Fruit fly (Drosophila melanogaster) whole organism, embryonic: ENCODE measurements around the gene CG17598.

ENCODE experiments used
- BEAF-32 ChIP-seq: fragments of 200-800 bp; sonication (Bioruptor generic); optimal IDR thresholded peaks from 3 replicates; lab custom pipeline; 2017; ENCODE audit warnings: missing biosample characterization, missing genetic modification characterization, mild to moderate bottlenecking, moderate library complexity, missing genetic modification reagents
- Blimp-1 ChIP-seq: fragments of 200-800 bp; sonication (Bioruptor generic); optimal IDR thresholded peaks from 3 replicates; lab custom pipeline; 2018; ENCODE audit warnings: missing biosample characterization, missing genetic modification characterization, mild to moderate bottlenecking, moderate library complexity, missing genetic modification reagents
- C15 ChIP-seq: fragments of 200-800 bp; sonication (Bioruptor generic); IDR thresholded peaks from 3 replicates; pipeline ENCODE4 v1.3.6; 2022; ENCODE audit warnings: missing biosample characterization, missing genetic modification characterization
- CG10267 ChIP-seq: fragments of 200-800 bp; sonication (Bioruptor generic); optimal IDR thresholded peaks from 2 replicates; lab custom pipeline; 2018; ENCODE audit warnings: missing biosample characterization, mild to moderate bottlenecking, missing genetic modification characterization, moderate library complexity
- CG10543 ChIP-seq: fragments of 200-800 bp; sonication (Bioruptor generic); optimal IDR thresholded peaks from 3 replicates; lab custom pipeline; 2017; ENCODE audit warnings: missing biosample characterization, mild to moderate bottlenecking, missing genetic modification characterization, moderate library complexity
- CG11696 ChIP-seq: fragments of 200-800 bp; sonication (Bioruptor generic); IDR thresholded peaks from 2 replicates; pipeline ENCODE4 v1.3.6; 2022; ENCODE audit warnings: missing biosample characterization, missing genetic modification characterization
- CG1233 ChIP-seq: fragments of 200-800 bp; sonication (Bioruptor generic); optimal IDR thresholded peaks from 4 replicates; lab custom pipeline; 2018; ENCODE audit warnings: missing biosample characterization, mild to moderate bottlenecking, missing genetic modification characterization
- CG12391 ChIP-seq: fragments of 200-800 bp; sonication (Bioruptor generic); optimal IDR thresholded peaks from 3 replicates; lab custom pipeline; 2018; ENCODE audit warnings: missing biosample characterization, mild to moderate bottlenecking, missing genetic modification characterization, moderate library complexity
- CG13894 ChIP-seq: fragments of 200-800 bp; sonication (Bioruptor generic); optimal IDR thresholded peaks from 3 replicates; lab custom pipeline; 2018; ENCODE audit warnings: missing biosample characterization, mild to moderate bottlenecking, missing genetic modification characterization, moderate library complexity
- CG1529 ChIP-seq: fragments of 200-800 bp; sonication (Bioruptor generic); optimal IDR thresholded peaks from 3 replicates; lab custom pipeline; 2018; ENCODE audit warnings: missing biosample characterization, missing genetic modification characterization
- CG17328 ChIP-seq: fragments of 200-800 bp; sonication (Bioruptor generic); IDR thresholded peaks from 2 replicates; pipeline ENCODE4 v1.3.6; 2022; ENCODE audit warnings: missing biosample characterization, missing genetic modification characterization
- CG18262 ChIP-seq: fragments of 200-800 bp; optimal IDR thresholded peaks from 3 replicates; lab custom pipeline; 2019; ENCODE audit warnings: missing biosample characterization, mild to moderate bottlenecking, missing genetic modification characterization, moderate library complexity
- CG31365 ChIP-seq: fragments of 200-800 bp; sonication (Bioruptor generic); optimal IDR thresholded peaks from 2 replicates; lab custom pipeline; 2018; ENCODE audit warnings: missing biosample characterization, mild to moderate bottlenecking, missing genetic modification characterization
- CG34376 ChIP-seq: fragments of 200-800 bp; sonication (Bioruptor generic); optimal IDR thresholded peaks from 2 replicates; lab custom pipeline; 2018; ENCODE audit warnings: missing biosample characterization, mild to moderate bottlenecking, missing genetic modification characterization
- CG4707 ChIP-seq: fragments of 200-800 bp; sonication (Bioruptor generic); optimal IDR thresholded peaks from 2 replicates; lab custom pipeline; 2018; ENCODE audit warnings: missing biosample characterization, mild to moderate bottlenecking, missing genetic modification characterization, moderate library complexity
- CG4730 ChIP-seq: fragments of 200-800 bp; sonication (Bioruptor generic); IDR thresholded peaks from 2 replicates; pipeline ENCODE4 v1.3.6; 2022; ENCODE audit warnings: missing biosample characterization, missing genetic modification characterization
- CG6175 ChIP-seq: fragments of 200-800 bp; sonication (Bioruptor generic); IDR thresholded peaks from 3 replicates; pipeline ENCODE4 v1.3.6; 2022; ENCODE audit warnings: missing biosample characterization, missing genetic modification characterization
- CG6654 ChIP-seq: fragments of 200-800 bp; sonication (Bioruptor generic); optimal IDR thresholded peaks from 2 replicates; lab custom pipeline; 2017; ENCODE audit warnings: missing biosample characterization, mild to moderate bottlenecking, missing genetic modification characterization
- CG7839 ChIP-seq: fragments of 200-800 bp; sonication (Bioruptor generic); optimal IDR thresholded peaks from 3 replicates; lab custom pipeline; 2018; ENCODE audit warnings: missing biosample characterization, mild to moderate bottlenecking, missing genetic modification characterization, moderate library complexity
- CHES-1-like ChIP-seq: fragments of 200-800 bp; sonication (Bioruptor generic); optimal IDR thresholded peaks from 2 replicates; lab custom pipeline; 2016; ENCODE audit warnings: missing biosample characterization, missing genetic modification characterization
- Camta ChIP-seq: fragments of 200-800 bp; sonication (Bioruptor generic); optimal IDR thresholded peaks from 2 replicates; lab custom pipeline; 2016; ENCODE audit warnings: missing biosample characterization, missing genetic modification characterization
- Dip3 ChIP-seq: fragments of 200-800 bp; sonication (Bioruptor generic); optimal IDR thresholded peaks from 3 replicates; lab custom pipeline; 2016; ENCODE audit warnings: missing biosample characterization, missing genetic modification characterization
- ERR ChIP-seq: fragments of 200-800 bp; sonication (Bioruptor generic); optimal IDR thresholded peaks from 2 replicates; lab custom pipeline; 2016; ENCODE audit warnings: missing biosample characterization, missing genetic modification characterization
- Elba2 ChIP-seq: fragments of 200-800 bp; sonication (Bioruptor generic); optimal IDR thresholded peaks from 3 replicates; lab custom pipeline; 2016; ENCODE audit warnings: missing biosample characterization, missing genetic modification characterization
- Gsc ChIP-seq: fragments of 200-800 bp; sonication (Bioruptor generic); IDR thresholded peaks from 2 replicates; pipeline ENCODE4 v1.3.6; 2022; ENCODE audit warnings: missing biosample characterization, missing genetic modification characterization
- H2.0 ChIP-seq: fragments of 200-800 bp; sonication (Bioruptor generic); IDR thresholded peaks from 2 replicates; pipeline ENCODE4 v1.3.6; 2022; ENCODE audit warnings: missing biosample characterization, missing genetic modification characterization
- HmgZ ChIP-seq: fragments of 200-800 bp; sonication (Bioruptor generic); optimal IDR thresholded peaks from 2 replicates; lab custom pipeline; 2018; ENCODE audit warnings: missing biosample characterization, mild to moderate bottlenecking, missing genetic modification characterization
- Hmr ChIP-seq: fragments of 200-800 bp; sonication (Bioruptor generic); optimal IDR thresholded peaks from 3 replicates; lab custom pipeline; 2017; ENCODE audit warnings: mild to moderate bottlenecking, missing biosample characterization, missing genetic modification reagents, missing genetic modification characterization
- Hr3 ChIP-seq: fragments of 200-800 bp; sonication (Bioruptor generic); optimal IDR thresholded peaks from 3 replicates; lab custom pipeline; 2016; ENCODE audit warnings: missing biosample characterization, missing genetic modification characterization
- Lpt ChIP-seq: fragments of >200 bp; optimal IDR thresholded peaks from 2 replicates; lab custom pipeline; 2018; ENCODE audit warnings: missing biosample characterization, missing genetic modification characterization
- MBD-R2 ChIP-seq: fragments of 200-800 bp; sonication (Bioruptor generic); IDR thresholded peaks from 2 replicates; pipeline ENCODE4 v1.3.6; 2022; ENCODE audit warnings: missing biosample characterization, missing genetic modification characterization
- Meics ChIP-seq: fragments of 200-800 bp; sonication (Bioruptor generic); optimal IDR thresholded peaks from 2 replicates; lab custom pipeline; 2017; ENCODE audit warnings: missing biosample characterization, mild to moderate bottlenecking, missing genetic modification characterization
- Mrtf ChIP-seq: fragments of 200-800 bp; sonication (Bioruptor generic); IDR thresholded peaks from 3 replicates; pipeline ENCODE4 v1.3.6; 2022; ENCODE audit warnings: missing biosample characterization, missing genetic modification characterization
- NC2β ChIP-seq: fragments of 200-800 bp; sonication (Bioruptor generic); optimal IDR thresholded peaks from 2 replicates; lab custom pipeline; 2016; ENCODE audit warnings: missing biosample characterization, missing genetic modification characterization
- Opbp ChIP-seq: fragments of 200-800 bp; sonication (Bioruptor generic); IDR thresholded peaks from 3 replicates; pipeline ENCODE4 v1.3.6; 2022; ENCODE audit warnings: missing biosample characterization, missing genetic modification characterization; ENCODE audit not compliant: partially characterized antibody
- Pdp1 ChIP-seq, 2 experiments: fragments of 200-800 bp; sonication (Bioruptor generic); optimal IDR thresholded peaks; 3 replicates each; lab custom pipeline; 2016; ENCODE audit warnings: missing biosample characterization in 2 of 2, missing genetic modification characterization in 2 of 2, mild to moderate bottlenecking in 1 of 2, moderate library complexity in 1 of 2
- bsh ChIP-seq, 2 experiments: fragments of 200-800 bp; sonication (Bioruptor generic); optimal IDR thresholded peaks; 2 replicates each; lab custom pipeline; 2017 to 2018; ENCODE audit warnings: mild to moderate bottlenecking in 2 of 2, missing biosample characterization in 2 of 2, missing genetic modification characterization in 2 of 2, moderate library complexity in 1 of 2
- btn ChIP-seq: fragments of 200-800 bp; sonication (Bioruptor generic); optimal IDR thresholded peaks from 2 replicates; lab custom pipeline; 2016; ENCODE audit warnings: missing biosample characterization, missing genetic modification characterization
- caup ChIP-seq: fragments of 200-800 bp; sonication (Bioruptor generic); optimal IDR thresholded peaks from 3 replicates; lab custom pipeline; 2017; ENCODE audit warnings: missing biosample characterization, mild to moderate bottlenecking, missing genetic modification characterization, moderate library complexity; ENCODE audit not compliant: severe bottlenecking
- gt ChIP-seq: fragments of 200-800 bp; sonication (Bioruptor generic); IDR thresholded peaks from 2 replicates; pipeline ENCODE4 v1.3.6; 2022; ENCODE audit warnings: missing biosample characterization, missing genetic modification characterization
- h ChIP-seq: fragments of >200 bp; optimal IDR thresholded peaks from 2 replicates; lab custom pipeline; 2017
- jumu ChIP-seq: fragments of 200-800 bp; sonication (Bioruptor generic); optimal IDR thresholded peaks from 3 replicates; lab custom pipeline; 2016; ENCODE audit warnings: missing biosample characterization, missing genetic modification characterization
- lab ChIP-seq: fragments of 200-800 bp; sonication (Bioruptor generic); optimal IDR thresholded peaks from 3 replicates; lab custom pipeline; 2017; ENCODE audit warnings: missing biosample characterization, missing genetic modification characterization, mild to moderate bottlenecking, moderate library complexity, missing genetic modification reagents
- lbe ChIP-seq: fragments of 200-800 bp; sonication (Bioruptor generic); optimal IDR thresholded peaks from 2 replicates; lab custom pipeline; 2016; ENCODE audit warnings: missing biosample characterization, mild to moderate bottlenecking, missing genetic modification characterization
- org-1 ChIP-seq: fragments of 200-800 bp; sonication (Bioruptor generic); optimal IDR thresholded peaks from 2 replicates; lab custom pipeline; 2017; ENCODE audit warnings: missing biosample characterization, missing genetic modification characterization
- pfk ChIP-seq: fragments of 200-800 bp; sonication (Bioruptor generic); optimal IDR thresholded peaks from 2 replicates; lab custom pipeline; 2018; ENCODE audit warnings: missing biosample characterization, mild to moderate bottlenecking, missing genetic modification characterization, moderate library complexity
- stc ChIP-seq: fragments of 200-800 bp; sonication (Bioruptor generic); IDR thresholded peaks from 2 replicates; pipeline ENCODE4 v1.3.6; 2022; ENCODE audit warnings: missing biosample characterization, missing genetic modification characterization
- toy ChIP-seq: fragments of 200-800 bp; sonication (Bioruptor generic); IDR thresholded peaks from 2 replicates; pipeline ENCODE4 v1.3.6; 2022; ENCODE audit warnings: missing biosample characterization, missing genetic modification characterization
- vvl ChIP-seq: fragments of 200-800 bp; sonication (Bioruptor generic); IDR thresholded peaks from 2 replicates; pipeline ENCODE4 v1.3.6; 2022; ENCODE audit warnings: missing biosample characterization, missing genetic modification characterization

CG17598 gene

DNA sequence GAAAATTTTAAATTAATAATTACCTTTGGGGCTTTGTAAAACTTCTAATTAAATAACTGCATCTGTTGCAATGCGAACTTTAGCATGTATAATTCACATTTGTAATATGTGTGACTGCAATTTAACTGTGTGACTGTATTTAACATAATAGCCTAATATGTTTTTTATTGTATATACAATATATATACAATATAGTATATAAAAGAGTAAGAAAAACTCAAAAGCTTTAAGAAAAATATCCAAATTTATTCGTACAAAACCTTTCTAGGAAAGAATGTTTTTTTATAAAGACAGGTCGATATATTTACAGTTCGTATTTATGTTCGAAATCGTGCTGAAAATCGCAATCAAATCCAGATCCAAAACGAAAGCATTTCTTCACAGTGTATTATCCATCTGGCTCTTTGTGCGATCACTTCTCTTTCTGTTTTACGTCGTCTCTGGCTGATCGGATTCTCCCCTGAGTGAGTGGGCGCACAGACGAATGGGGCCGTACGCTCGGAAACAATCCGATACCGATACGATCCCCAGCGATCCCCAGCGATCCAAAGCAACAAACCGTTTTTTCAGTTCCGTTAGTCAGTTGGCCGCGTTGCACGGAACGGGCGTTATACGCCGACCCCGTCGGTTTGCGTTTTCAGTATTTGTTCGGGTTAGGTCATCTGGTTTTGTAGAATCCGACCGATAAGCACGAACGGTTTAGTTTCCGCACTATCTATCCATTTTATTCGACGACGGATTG lies 49.0 kb downstream of the CG17598 start (continued):
- no peak for TF ChIP-seq CG4707 (GFP tag; lab: Kevin White, UChicago)
- peak; percentile 17 for TF ChIP-seq caup
- no peak for TF ChIP-seq jumu
- TF ChIP-seq org-1: peak; percentile 49
- no peak for TF ChIP-seq pfk (GFP tag; lab: Kevin White, UChicago)
- peak; percentile 80 for TF ChIP-seq Meics
- TF ChIP-seq stc: no peak
- no peak for TF ChIP-seq NC2β (GFP tag; lab: Kevin White, UChicago)
- no peak for TF ChIP-seq Lpt (GFP tag; lab: Kevin White, UChicago)
- 0 out of 2 replicates have a peak, but pooled peaks have one; percentile 19 for TF ChIP-seq vvl (GFP tag; lab: Robert Waterston, UW)
- peak; percentile 70 for TF ChIP-seq Hr3 (GFP tag; lab: Kevin White, UChicago)
- TF ChIP-seq CG7839 (tag; lab: Kevin White, UChicago): peak; percentile 74
- peak; percentile 17; the same call in 1 of the 2 replicates for TF ChIP-seq MBD-R2
- no peak for TF ChIP-seq HmgZ (tag; lab: Kevin White, UChicago)
- TF ChIP-seq Elba2 (GFP tag; lab: Kevin White, UChicago): no peak
- no peak for TF ChIP-seq gt (GFP tag; lab: Robert Waterston, UW)
- TF ChIP-seq CG31365 (tag; lab: Kevin White, UChicago): no peak
- no peak for TF ChIP-seq CG11696
- TF ChIP-seq CG4730 (GFP tag; lab: Robert Waterston, UW): 0 out of 2 replicates have a peak, but pooled peaks have one; percentile 29
- TF ChIP-seq h: no peak
- TF ChIP-seq Camta (GFP tag; lab: Kevin White, UChicago): no peak
- TF ChIP-seq btn (GFP tag; lab: Kevin White, UChicago): no peak
- no peak for TF ChIP-seq CG13894
- TF ChIP-seq CG1529: no peak
- no peak for TF ChIP-seq Dip3
- no peak for TF ChIP-seq ERR
- TF ChIP-seq bsh (GFP tag; optimal IDR thresholded peaks at IDR 0.05; lab: Kevin White, UChicago): peak in 1 of 2 experiments; percentile 51
- peak; percentile 48 for TF ChIP-seq CG1233
- 0 out of 3 replicates have a peak, but pooled peaks have one; percentile 29 for TF ChIP-seq Mrtf (GFP tag; lab: Robert Waterston, UW)
- peak; percentile 27 for TF ChIP-seq Blimp-1
- peak; percentile 56 for TF ChIP-seq CG10267 (tag; lab: Kevin White, UChicago)
- TF ChIP-seq Gsc (GFP tag; lab: Robert Waterston, UW): no peak
- TF ChIP-seq CG6175 (GFP tag; lab: Robert Waterston, UW): 0 out of 3 replicates have a peak, but pooled peaks have one; percentile 20
- TF ChIP-seq CG34376 (GFP tag; lab: Kevin White, UChicago): peak; percentile 15
- 0 out of 3 replicates have a peak, but pooled peaks have one; percentile 25 for TF ChIP-seq Opbp
- TF ChIP-seq CG17328: no peak
- peak; percentile 63 for TF ChIP-seq Hmr (GFP tag; lab: Kevin White, UChicago)
- TF ChIP-seq H2.0 (GFP tag; lab: Robert Waterston, UW): 0 out of 2 replicates have a peak, but pooled peaks have one; percentile 8
- TF ChIP-seq lbe (GFP tag; lab: Kevin White, UChicago): no peak
- no peak for TF ChIP-seq toy (GFP tag; lab: Robert Waterston, UW)
- TF ChIP-seq CG10543 (GFP tag; lab: Kevin White, UChicago): peak; percentile 45
- TF ChIP-seq BEAF-32: no peak
- TF ChIP-seq CG12391 (tag; lab: Kevin White, UChicago): no peak
- no peak for TF ChIP-seq C15 (GFP tag; lab: Robert Waterston, UW)
- TF ChIP-seq Pdp1 (GFP tag; optimal IDR thresholded peaks at IDR 0.05; lab: Kevin White, UChicago): peak in 1 of 2 experiments; percentile 37
- TF ChIP-seq lab: peak; percentile 47
- no peak for TF ChIP-seq CHES-1-like (GFP tag; lab: Kevin White, UChicago)
- TF ChIP-seq CG18262 (tag; lab: Kevin White, UChicago): peak; percentile 73
- TF ChIP-seq CG6654 (GFP tag; lab: Kevin White, UChicago): peak; percentile 54
